Worm (Caenorhabditis elegans) whole organism, early embryonic: Measurements from ENCODE around the gene fut-6.

Experiments used
- F13C5.2 ChIP-seq: sonication (generic microtip); optimal IDR thresholded peaks from 2 replicates; lab custom pipeline; 2017; ENCODE audit warnings: mild to moderate bottlenecking, missing genetic modification characterization, inconsistent platforms, missing compliant biosample characterization
- ama-1 ChIP-seq: fragments of 150-350 bp; optimal IDR thresholded peaks from 2 replicates; lab custom pipeline; 2014
- hmbx-1 ChIP-seq: sonication (generic microtip); optimal IDR thresholded peaks from 2 replicates; lab custom pipeline; 2016; ENCODE audit warnings: mild to moderate bottlenecking, missing genetic modification characterization, missing compliant biosample characterization
- hnd-1 ChIP-seq: sonication (generic microtip); optimal IDR thresholded peaks from 2 replicates; lab custom pipeline; 2016; ENCODE audit warnings: missing genetic modification characterization, missing compliant biosample characterization
- tra-4 ChIP-seq: sonication (generic microtip); optimal IDR thresholded peaks from 2 replicates; lab custom pipeline; 2017; ENCODE audit warnings: missing genetic modification characterization, missing compliant biosample characterization

ce11 chrII:4684852-4685251, 29.1 kb upstream of the fut-6 start:
- no peak for TF ChIP-seq ama-1 (lab: Kevin White, UChicago)
- TF ChIP-seq F13C5.2: no peak
- TF ChIP-seq tra-4 (tag; lab: Kevin White, UChicago): no peak
- no peak for TF ChIP-seq hmbx-1
- no peak for TF ChIP-seq hnd-1
